Worm (Caenorhabditis elegans) whole organism, dauer: ENCODE data around the gene M05D6.5.

ENCODE experiments used
- unc-62 ChIP-seq: sonication (generic microtip); optimal IDR thresholded peaks from 2 replicates; lab custom pipeline; 2017; ENCODE audit warnings: missing biosample characterization, missing genetic modification reagents, missing genetic modification characterization

M05D6.5 gene

DNA sequence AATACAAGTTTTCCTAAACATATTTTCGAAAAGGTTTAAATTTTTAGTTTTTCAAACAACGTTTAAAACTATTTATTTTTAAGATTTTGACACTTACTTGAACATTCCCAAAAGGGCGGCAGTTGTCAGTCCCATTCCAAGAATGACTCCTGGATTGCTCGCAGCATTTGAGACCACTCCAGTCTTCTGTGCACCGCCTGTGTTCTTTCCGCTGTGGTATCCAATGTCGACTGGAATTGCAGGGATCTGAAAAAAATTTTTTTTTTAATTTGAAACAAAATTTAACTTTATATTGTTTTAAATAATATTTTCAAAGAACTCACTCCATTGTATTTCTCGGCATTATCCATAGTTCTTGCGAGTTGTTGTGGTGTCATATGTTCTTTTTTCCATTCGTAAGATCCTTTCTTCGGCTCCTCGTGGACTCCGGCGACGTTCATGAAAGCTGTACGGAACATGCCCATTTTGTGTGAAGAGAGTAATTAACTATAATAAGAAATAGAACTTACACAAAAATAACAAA lies at the start of gene M05D6.5:
Gene M05D6.5 (minus strand): TSS at position 473 of the 523 bp plus-strand sequence.
- no peak for TF ChIP-seq unc-62 (GFP tag; lab: Kevin White, UChicago)

DNA sequence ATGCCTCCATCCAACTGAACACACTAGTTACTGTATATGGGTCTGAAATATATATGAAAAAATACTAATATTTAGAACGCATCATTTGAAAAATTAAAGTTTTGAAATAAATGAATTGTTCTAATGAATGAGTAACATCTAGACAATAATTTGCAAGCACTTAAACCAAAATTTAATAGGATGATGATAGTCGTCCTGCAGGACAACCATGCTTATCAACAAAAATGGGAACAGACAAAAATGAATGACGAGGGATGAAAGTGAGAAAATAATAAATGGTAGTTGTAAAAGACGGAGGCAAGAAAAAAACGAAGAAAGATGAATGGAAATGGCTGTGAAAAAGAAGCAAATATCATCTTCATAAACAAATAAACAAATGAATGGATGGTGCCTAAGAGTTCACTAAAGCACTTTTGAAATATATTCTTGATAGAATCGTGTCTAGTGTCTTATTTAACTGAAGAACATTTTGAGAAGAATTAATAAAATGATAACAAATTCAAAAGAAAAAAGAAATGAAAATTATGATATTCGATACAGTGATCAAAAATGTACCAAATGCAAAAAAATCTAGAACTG lies 49.3 kb upstream of the M05D6.5 start, which contains the start of gene gldi-7:
Gene gldi-7 (minus strand): TSS at position 42 of the 579 bp plus-strand sequence.
- TF ChIP-seq unc-62 (GFP tag; lab: Kevin White, UChicago): no peak

DNA sequence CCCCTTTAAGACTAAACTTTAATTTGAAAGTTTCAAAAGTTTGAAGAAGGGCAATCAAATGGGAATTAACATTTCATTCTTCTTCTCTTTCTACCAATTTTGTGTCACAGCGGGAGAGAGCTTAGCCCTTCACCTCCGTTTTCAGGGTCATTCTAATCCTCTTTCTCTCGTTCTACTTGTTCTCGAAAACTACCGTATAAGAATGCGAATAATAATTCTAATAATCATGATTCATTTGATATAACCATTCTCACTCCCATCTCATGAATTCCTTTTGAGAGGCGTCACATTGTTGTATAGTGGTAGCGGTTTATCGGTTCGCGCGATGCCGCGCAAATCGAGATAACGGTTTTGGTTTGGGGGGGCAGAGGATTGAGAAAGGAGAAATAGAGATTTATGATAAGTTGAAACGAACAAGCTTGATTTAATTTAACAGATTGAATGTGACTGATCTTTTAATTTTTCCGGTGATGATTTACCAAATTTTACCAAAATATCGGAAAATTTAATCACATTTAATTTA lies 47.2 kb upstream of the M05D6.5 start:
- TF ChIP-seq unc-62 (GFP tag; lab: Kevin White, UChicago): no peak

DNA sequence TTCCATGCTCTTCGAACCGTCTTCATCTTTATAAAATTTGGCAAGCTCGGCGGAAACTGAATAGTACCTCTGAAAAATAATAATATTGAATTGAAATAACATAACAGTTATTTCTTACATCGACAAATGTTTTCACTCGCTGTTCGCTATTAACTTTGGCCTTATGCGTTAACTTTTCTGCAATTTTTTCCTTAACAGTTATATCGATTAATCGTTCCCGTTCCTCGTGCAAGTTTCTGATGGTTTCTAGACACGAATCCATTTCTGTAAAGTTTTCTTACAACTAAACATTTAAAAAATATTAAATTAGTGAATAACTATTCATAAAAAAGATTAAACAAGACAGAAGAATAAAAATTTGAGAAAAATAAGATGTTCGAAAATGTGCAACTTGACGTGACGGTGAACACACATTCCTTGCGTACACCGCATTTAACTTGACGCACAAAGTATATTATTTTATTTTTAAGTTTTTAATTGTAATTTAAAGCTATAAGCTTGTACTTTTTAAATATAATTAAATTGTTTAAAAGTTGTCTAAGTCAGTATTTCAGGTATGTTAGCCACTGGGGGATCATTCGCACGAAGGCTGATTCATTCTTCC lies 43.2 kb upstream of the M05D6.5 start, which contains the start of the genes prp-9 and mrps-18B:
Gene prp-9 (minus strand): TSS at position 264 of the 604 bp plus-strand sequence.
Gene mrps-18B (plus strand): TSS at position 549 of the 604 bp plus-strand sequence.
- no peak for TF ChIP-seq unc-62 (GFP tag; lab: Kevin White, UChicago)

DNA sequence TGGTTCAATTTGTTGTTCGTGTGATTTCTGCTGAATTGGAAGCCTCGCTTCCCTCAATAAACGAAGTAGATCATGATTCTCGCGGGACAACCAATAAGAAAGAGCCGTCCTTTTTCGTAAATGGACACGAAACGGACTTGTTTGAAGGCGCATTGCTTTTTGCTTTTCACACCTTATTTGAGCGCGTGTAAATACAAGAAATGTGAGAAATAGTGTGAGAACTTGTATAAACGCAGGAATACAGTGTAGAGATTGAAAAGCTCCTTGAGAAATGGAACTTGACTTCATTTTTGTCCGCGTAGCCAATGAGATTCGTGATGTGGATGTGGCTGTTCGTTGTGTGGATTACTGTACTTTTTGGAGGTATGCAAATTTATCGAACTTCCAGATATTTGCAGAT lies 38.6 kb upstream of the M05D6.5 start, which contains the start of gene cht-2:
Gene cht-2 (plus strand): TSS at position 301 of the 400 bp plus-strand sequence.
- no peak for TF ChIP-seq unc-62 (GFP tag; lab: Kevin White, UChicago)

DNA sequence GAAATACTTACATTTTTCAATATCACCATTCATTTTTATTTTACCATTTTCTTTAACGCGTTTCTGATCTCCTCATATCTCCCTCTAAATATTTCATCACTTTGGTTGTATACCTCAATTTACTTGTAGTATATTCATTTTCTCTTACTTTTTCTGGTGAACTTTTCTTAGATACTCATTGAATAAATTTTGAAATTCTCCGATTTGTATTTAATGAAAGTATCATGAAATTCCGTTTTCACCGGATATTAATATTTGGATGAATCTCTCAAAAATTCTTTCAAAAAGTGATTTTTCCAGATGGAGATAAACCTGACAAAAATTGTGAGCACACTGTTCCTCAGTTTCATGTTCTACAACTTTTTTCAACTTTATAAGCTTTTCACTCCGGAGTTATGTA lies 36.2 kb upstream of the M05D6.5 start, which contains the start of gene T13H5.8:
Gene T13H5.8 (plus strand): TSS at position 301 of the 400 bp plus-strand sequence.
- TF ChIP-seq unc-62 (GFP tag; lab: Kevin White, UChicago): no peak

DNA sequence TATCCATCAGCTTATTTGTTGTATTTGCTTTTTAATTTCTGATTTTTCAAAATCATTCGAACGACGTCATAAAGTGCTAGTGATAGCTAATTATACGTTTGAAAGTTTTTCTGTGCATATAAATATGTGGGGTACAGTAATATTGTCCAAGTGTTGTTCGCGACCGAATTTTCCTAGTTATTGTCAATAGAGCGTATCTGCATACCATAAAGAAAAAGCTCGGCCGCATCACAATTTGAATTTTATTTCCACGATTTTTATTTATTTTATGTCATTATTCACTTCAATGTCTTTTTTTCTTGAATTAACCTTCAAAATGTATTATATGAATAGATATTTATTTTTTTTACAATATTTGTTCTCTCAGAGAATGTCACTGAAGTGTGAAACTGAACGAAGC lies 34.8 kb upstream of the M05D6.5 start, which contains the start of gene rnh-2:
Gene rnh-2 (plus strand): TSS at position 368 of the 400 bp plus-strand sequence.
- no peak for TF ChIP-seq unc-62 (GFP tag; lab: Kevin White, UChicago)

DNA sequence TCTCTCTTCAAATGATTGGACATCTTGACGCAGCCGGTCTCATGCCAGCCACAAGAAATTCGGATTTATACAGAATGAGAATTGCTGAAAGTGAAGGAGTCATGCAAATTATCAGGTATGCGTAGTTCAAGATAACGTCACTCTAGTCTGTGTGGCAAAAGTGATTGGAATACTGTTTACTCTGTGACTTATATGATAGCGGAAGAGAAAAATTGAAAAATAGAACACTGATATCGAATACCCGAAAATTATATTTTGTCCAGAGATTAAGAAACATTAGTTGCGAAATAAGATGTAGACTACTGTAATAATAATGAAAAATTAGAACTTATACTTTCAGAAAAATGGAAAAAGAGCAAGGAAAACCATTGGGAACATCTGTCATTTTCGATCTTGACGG lies 33.5 kb upstream of the M05D6.5 start:
- no peak for TF ChIP-seq unc-62 (GFP tag; lab: Kevin White, UChicago)

DNA sequence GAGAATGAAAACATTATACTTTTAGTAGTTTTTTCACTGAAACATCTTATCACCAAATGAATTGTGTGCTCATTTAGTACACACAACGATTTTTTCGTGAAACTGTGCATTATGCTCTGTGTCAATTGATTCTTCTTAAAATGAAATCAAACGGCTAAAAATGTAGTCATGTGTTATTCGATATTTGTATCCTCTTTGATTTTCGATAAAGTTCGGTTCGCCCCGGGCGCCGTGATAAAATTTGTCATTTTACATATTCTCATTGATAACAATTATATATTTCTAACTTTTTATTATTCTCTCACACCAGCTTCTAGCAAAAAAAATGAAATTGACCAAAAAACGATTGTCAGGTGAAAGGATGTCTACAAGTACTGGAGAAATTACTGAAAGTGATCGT lies 32.7 kb upstream of the M05D6.5 start, which contains the start of gene ctg-2:
Gene ctg-2 (plus strand): TSS at position 326 of the 400 bp plus-strand sequence.
- no peak for TF ChIP-seq unc-62 (GFP tag; lab: Kevin White, UChicago)

DNA sequence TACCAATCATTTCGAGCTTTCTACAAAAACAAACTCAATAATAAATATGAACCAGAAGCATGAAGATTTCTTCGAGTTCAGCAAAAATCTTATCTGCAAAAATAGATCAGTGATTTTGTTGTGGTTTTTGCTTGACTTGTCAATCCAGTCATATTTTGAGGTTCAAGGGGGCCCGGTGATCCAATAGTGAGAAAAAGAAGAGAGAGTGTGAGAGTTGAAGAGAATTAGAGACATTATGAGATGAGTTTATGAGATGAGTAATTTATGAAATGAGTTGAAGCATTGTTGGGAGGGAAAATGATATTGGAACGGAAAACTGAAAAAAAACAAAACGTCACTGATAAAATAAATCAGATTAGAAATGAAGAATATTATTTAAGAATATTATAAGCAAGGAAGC lies 27.0 kb upstream of the M05D6.5 start, which contains the start of gene T13H5.1:
Gene T13H5.1 (minus strand): TSS at position 101 of the 400 bp plus-strand sequence.
- no peak for TF ChIP-seq unc-62 (GFP tag; lab: Kevin White, UChicago)

DNA sequence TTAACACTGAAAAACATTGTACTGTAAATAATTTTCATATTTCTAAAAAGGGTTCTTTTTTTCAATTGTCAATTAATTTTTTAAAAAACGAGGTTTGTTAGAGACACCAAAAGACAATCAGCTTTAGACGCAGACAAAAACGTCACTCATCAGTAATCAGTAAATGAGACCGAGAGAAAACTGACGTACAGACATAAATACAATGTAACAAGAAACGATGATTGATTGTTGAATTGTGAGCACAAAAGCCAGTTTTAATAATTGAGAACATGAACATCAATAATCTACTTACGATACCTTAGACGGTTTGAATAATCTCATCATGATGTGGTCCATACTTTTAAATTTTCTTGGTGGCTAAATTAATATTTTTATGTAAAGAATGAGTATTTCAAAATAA lies 24.8 kb upstream of the M05D6.5 start:
- TF ChIP-seq unc-62 (GFP tag; lab: Kevin White, UChicago): no peak

DNA sequence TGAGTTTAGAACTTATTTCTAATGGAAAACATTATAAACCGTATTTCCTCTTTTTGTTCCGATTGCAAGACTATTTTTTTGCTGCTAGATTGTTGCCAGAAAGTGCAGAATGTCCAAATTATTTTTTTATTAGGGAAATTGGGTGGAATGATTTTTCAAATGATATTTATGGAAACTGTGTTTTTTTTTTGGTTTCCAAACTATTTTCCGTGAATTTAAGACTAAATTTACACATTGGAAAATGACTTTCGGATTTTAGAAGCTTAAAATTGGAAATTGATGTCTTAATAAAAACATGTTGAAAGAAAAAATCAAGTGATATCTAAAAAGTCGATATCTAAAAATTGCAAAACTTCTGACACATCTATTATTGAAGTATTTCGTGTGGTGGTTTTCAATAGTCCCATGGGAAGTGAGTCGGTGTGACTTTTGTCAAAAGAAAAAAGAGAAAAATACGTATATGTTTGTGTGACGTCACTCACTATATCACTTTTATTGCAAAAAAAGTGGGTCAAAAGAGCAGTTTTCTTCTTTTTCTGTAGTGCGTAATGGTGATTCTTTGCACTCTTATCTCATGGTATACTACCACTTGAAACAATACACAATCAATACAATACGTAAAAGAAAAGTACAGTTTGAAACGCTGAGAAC lies 22.2 kb upstream of the M05D6.5 start:
- TF ChIP-seq unc-62 (GFP tag; lab: Kevin White, UChicago): no peak

DNA sequence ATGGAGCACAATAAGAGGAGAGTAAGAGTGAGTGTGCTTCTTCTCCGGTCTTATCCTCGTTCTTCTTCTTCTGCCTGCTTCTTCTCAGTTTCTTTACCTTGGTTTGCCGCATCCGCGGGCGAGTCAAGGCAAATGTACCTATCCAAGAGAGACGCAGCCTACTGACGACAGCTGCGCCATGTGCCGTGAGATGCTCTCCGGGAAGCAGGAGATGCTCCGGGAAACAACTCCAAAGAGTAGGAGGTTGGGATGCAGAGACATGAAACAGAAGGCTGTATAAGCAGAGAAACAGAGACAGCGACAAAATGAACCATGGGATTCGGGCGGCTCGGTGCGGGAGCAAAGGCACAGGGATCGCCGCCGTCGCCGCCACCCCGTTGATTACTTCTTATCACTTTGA lies 17.0 kb upstream of the M05D6.5 start:
- TF ChIP-seq unc-62 (GFP tag; lab: Kevin White, UChicago): no peak

DNA sequence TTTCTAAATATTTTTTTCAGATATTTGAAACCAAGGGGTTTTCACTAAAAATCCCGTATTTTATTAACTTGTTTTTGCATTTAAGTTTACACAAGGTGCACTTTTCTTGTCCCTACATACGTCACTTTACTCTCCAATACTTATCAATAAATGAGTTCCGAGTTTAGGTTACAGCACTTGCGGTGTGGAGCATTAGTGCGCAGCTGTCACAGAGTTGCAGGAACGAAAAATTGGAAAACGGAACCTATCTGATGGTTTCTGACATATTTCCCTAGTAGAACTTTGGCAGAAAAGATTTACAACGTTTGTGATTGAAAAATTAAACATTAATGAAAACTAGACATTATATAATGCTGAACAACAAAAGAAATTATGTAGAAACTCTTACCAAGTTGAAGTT lies 16.2 kb upstream of the M05D6.5 start:
- no peak for TF ChIP-seq unc-62 (GFP tag; lab: Kevin White, UChicago)

DNA sequence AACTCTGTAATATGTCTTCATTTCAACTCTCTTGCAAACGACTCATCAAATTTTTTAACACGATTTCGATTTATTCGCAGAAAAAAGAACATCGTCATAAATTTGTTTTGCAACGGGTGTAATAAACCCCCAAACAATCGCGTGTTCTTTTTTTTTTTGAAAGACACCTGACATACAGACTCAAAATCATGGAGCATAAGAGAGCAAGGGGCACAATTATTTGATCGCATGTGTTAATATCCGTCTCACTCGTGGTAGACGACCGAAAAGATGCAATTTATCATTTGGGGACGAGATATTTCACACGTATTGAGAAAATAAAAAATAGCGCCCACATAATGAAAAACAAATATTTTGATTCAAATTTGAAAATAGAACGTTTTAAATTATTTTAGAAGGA lies 14.2 kb upstream of the M05D6.5 start:
- TF ChIP-seq unc-62 (GFP tag; lab: Kevin White, UChicago): no peak
